Worm (Caenorhabditis elegans) whole organism, L1 larva: ENCODE data around the gene clec-39.
A peak's percentile ranks its signal among the peaks of the same experiment; 100 is the strongest.

Source experiments
- C16A3.4 ChIP-seq: fragments of 150-350 bp; optimal IDR thresholded peaks from 2 replicates; lab custom pipeline; 2014; ENCODE audit warnings: missing biosample characterization, missing genetic modification characterization
- ceh-63 ChIP-seq: fragments of 200-800 bp; sonication (Bioruptor generic); optimal IDR thresholded peaks from 2 replicates; lab custom pipeline; 2018; ENCODE audit warnings: mild to moderate bottlenecking, missing genetic modification characterization, missing compliant biosample characterization
- ceh-8 ChIP-seq: fragments of 200-800 bp; sonication (Bioruptor generic); optimal IDR thresholded peaks from 2 replicates; lab custom pipeline; 2018; ENCODE audit warnings: mild to moderate bottlenecking, missing genetic modification characterization, moderate library complexity, missing compliant biosample characterization
- ceh-82 ChIP-seq, 3 experiments: fragments of 150-350 bp in 1 of 3; sonication (generic microtip) in 2 of 3; optimal IDR thresholded peaks; 2 replicates each; lab custom pipeline; 2014 to 2017; ENCODE audit warnings: missing biosample characterization in 3 of 3, missing genetic modification characterization in 3 of 3
- efl-1 ChIP-seq, 4 experiments: fragments of 150-350 bp; optimal IDR thresholded peaks in 3 of 4; peaks in 1 of 4; 1 replicate in 1 of 4; 2 replicates in 3 of 4; lab custom pipeline; 2014; ENCODE audit warnings: missing biosample characterization in 2 of 4, missing genetic modification characterization in 2 of 4, missing genetic modification reagents in 2 of 4
- elt-2 ChIP-seq: sonication (generic microtip); optimal IDR thresholded peaks from 2 replicates; lab custom pipeline; 2016; ENCODE audit warnings: missing genetic modification characterization, mild to moderate bottlenecking, inconsistent platforms, missing compliant biosample characterization, missing genetic modification reagents
- elt-3 ChIP-seq, 6 experiments: fragments of 150-350 bp in 1 of 6; sonication (generic microtip); optimal IDR thresholded peaks; 2 replicates each; lab custom pipeline; 2017 to 2018; ENCODE audit warnings: missing biosample characterization in 6 of 6, missing genetic modification characterization in 6 of 6, inconsistent platforms in 1 of 6
- fkh-4 ChIP-seq: sonication (generic microtip); optimal IDR thresholded peaks from 2 replicates; lab custom pipeline; 2016; ENCODE audit warnings: missing compliant biosample characterization, missing genetic modification characterization, borderline replicate concordance
- fos-1 ChIP-seq: fragments of 150-350 bp; optimal IDR thresholded peaks from 2 replicates; lab custom pipeline; 2014; ENCODE audit warnings: missing biosample characterization, missing genetic modification characterization
- hlh-17 ChIP-seq: fragments of 200-800 bp; sonication (Bioruptor generic); optimal IDR thresholded peaks from 2 replicates; lab custom pipeline; 2018; ENCODE audit warnings: missing genetic modification characterization, mild to moderate bottlenecking, missing compliant biosample characterization, moderate library complexity, borderline replicate concordance
- hlh-4 ChIP-seq: sonication (generic microtip); optimal IDR thresholded peaks from 2 replicates; lab custom pipeline; 2016; ENCODE audit warnings: mild to moderate bottlenecking, missing genetic modification characterization, missing compliant biosample characterization
- isw-1 ChIP-seq: fragments of 200-800 bp; sonication (Bioruptor generic); IDR thresholded peaks from 2 replicates; pipeline ENCODE4 v1.3.6; 2022; ENCODE audit warnings: missing genetic modification characterization, missing compliant biosample characterization
- lin-13 ChIP-seq: fragments of 150-350 bp; optimal IDR thresholded peaks from 2 replicates; lab custom pipeline; 2014; ENCODE audit warnings: missing biosample characterization, missing genetic modification reagents, missing genetic modification characterization
- lin-35 ChIP-seq, 2 experiments: fragments of 150-350 bp; optimal IDR thresholded peaks; 2 replicates each; lab custom pipeline; 2014; ENCODE audit warnings: missing biosample characterization in 2 of 2, missing genetic modification characterization in 2 of 2, missing genetic modification reagents in 2 of 2
- lir-3 ChIP-seq: sonication (generic microtip); optimal IDR thresholded peaks from 2 replicates; lab custom pipeline; 2016; ENCODE audit warnings: mild to moderate bottlenecking, missing genetic modification characterization, moderate library complexity, missing compliant biosample characterization; ENCODE audit not compliant: poor library complexity
- mef-2 ChIP-seq: fragments of 150-350 bp; optimal IDR thresholded peaks from 2 replicates; lab custom pipeline; 2014; ENCODE audit warnings: missing biosample characterization, missing genetic modification characterization
- mep-1 ChIP-seq: fragments of 150-350 bp; optimal IDR thresholded peaks from 2 replicates; lab custom pipeline; 2014; ENCODE audit warnings: missing biosample characterization, missing genetic modification characterization
- nhr-28 ChIP-seq: fragments of 150-350 bp; optimal IDR thresholded peaks from 2 replicates; lab custom pipeline; 2014; ENCODE audit warnings: missing biosample characterization, missing genetic modification characterization
- nhr-47 ChIP-seq: sonication (generic microtip); optimal IDR thresholded peaks from 2 replicates; lab custom pipeline; 2016; ENCODE audit warnings: mild to moderate bottlenecking, missing genetic modification characterization, moderate library complexity, missing compliant biosample characterization
- nhr-71 ChIP-seq: sonication (generic microtip); optimal IDR thresholded peaks from 2 replicates; lab custom pipeline; 2016; ENCODE audit warnings: mild to moderate bottlenecking, missing genetic modification characterization, moderate library complexity, missing compliant biosample characterization
- nhr-76 ChIP-seq: sonication (generic microtip); optimal IDR thresholded peaks from 2 replicates; lab custom pipeline; 2017; ENCODE audit warnings: missing biosample characterization, missing genetic modification characterization
- nhr-84 ChIP-seq: sonication (generic microtip); optimal IDR thresholded peaks from 2 replicates; lab custom pipeline; 2017; ENCODE audit warnings: missing biosample characterization, missing genetic modification characterization
- pag-3 ChIP-seq: sonication (generic microtip); optimal IDR thresholded peaks from 2 replicates; lab custom pipeline; 2017; ENCODE audit warnings: missing genetic modification characterization, mild to moderate bottlenecking, missing compliant biosample characterization, antibody characterized with exemption, borderline replicate concordance; ENCODE audit not compliant: insufficient read depth
- pax-3 ChIP-seq: fragments of 200-800 bp; sonication (Bioruptor generic); optimal IDR thresholded peaks from 2 replicates; lab custom pipeline; 2018; ENCODE audit warnings: mild to moderate bottlenecking, missing genetic modification characterization, moderate library complexity, missing compliant biosample characterization
- sup-37 ChIP-seq: fragments of 200-800 bp; sonication (Bioruptor generic); optimal IDR thresholded peaks from 2 replicates; lab custom pipeline; 2018; ENCODE audit warnings: mild to moderate bottlenecking, missing genetic modification characterization, missing compliant biosample characterization
- tlp-1 ChIP-seq: fragments of 150-350 bp; optimal IDR thresholded peaks from 2 replicates; lab custom pipeline; 2014; ENCODE audit warnings: missing biosample characterization, missing genetic modification characterization
- unc-130 ChIP-seq: fragments of 150-350 bp; optimal IDR thresholded peaks from 2 replicates; lab custom pipeline; 2017; ENCODE audit warnings: missing biosample characterization, missing genetic modification characterization, inconsistent platforms
- unc-30 ChIP-seq: sonication (generic microtip); optimal IDR thresholded peaks from 2 replicates; lab custom pipeline; 2017; ENCODE audit warnings: missing biosample characterization, missing genetic modification characterization
- unc-62 ChIP-seq: fragments of 150-350 bp; optimal IDR thresholded peaks from 2 replicates; lab custom pipeline; 2014; ENCODE audit warnings: missing biosample characterization, missing genetic modification reagents, missing genetic modification characterization
- unc-86 ChIP-seq: sonication (generic microtip); optimal IDR thresholded peaks from 2 replicates; lab custom pipeline; 2016; ENCODE audit warnings: missing genetic modification characterization, missing compliant biosample characterization
- vab-15 ChIP-seq: sonication (generic microtip); optimal IDR thresholded peaks from 2 replicates; lab custom pipeline; 2017; ENCODE audit warnings: missing genotype, mild to moderate bottlenecking, missing genetic modification characterization, missing compliant biosample characterization
- zag-1 ChIP-seq: fragments of 150-350 bp; optimal IDR thresholded peaks from 2 replicates; lab custom pipeline; 2014; ENCODE audit warnings: missing biosample characterization, missing genetic modification characterization
- ztf-11 ChIP-seq, 2 experiments: sonication (generic microtip); optimal IDR thresholded peaks; 2 replicates each; lab custom pipeline; 2016 to 2017; ENCODE audit warnings: missing genetic modification characterization in 2 of 2, missing biosample characterization in 1 of 2, missing compliant biosample characterization in 1 of 2

The clec-39 gene

DNA sequence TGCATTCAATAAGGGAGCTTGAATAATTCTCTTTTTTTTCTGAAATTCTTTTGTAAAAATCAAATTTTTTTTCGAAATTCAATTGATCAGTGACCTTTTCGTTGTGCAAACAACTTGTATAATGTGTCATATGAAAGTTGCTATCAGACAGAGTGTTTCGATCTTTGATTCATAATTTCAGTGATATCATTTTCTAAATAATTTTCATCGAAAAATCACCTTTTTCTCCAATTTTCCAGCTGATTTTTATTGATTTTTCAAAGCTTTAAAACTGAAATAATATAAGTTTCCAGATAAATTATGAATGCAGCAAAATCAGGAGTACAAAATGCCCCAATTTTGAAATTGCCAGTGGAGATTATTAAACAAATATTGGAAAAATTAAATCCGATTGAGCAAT, 10.6 kb upstream of the clec-39 start, which contains the start of gene fbxa-127:
TSS of gene fbxa-127 (plus strand) at position 301 of the 400 bp plus-strand sequence.
- TF ChIP-seq unc-30 (tag; lab: Kevin White, UChicago) (no peak), elt-2 (tag; lab: Kevin White, UChicago) (peak; percentile 1)

DNA sequence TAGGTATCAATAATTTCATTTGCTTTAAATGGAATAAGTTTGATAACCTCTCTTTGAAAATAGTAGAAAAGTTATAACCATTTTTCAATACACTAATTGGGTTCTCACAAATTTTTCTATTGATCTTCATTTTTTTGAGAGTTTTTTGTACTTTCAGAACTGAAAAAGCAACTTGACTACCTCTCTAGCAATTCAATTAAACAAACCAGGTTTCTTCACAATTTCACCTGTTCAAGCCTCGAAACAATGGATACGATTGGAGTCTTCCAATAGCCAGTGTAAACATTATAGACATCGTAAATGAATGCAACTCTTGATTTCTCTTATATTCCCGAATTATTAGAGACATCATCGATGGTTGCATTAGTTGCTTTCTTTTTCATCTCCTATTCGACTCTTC, 9.1 kb upstream of the clec-39 start, which contains the start of gene srz-99:
TSS of gene srz-99 (plus strand) at position 301 of the 400 bp plus-strand sequence.
- TF ChIP-seq vab-15: no peak
- TF ChIP-seq pag-3 (tag; lab: Kevin White, UChicago): no peak
- TF ChIP-seq tlp-1 (tag; lab: Kevin White, UChicago): no peak
- no peak for TF ChIP-seq nhr-76 (tag; lab: Kevin White, UChicago)
- TF ChIP-seq lin-35 (GFP tag; optimal IDR thresholded peaks at IDR 0.05; lab: Kevin White, UChicago): no peak
- TF ChIP-seq unc-62: no peak
- TF ChIP-seq lir-3 (tag; lab: Kevin White, UChicago): no peak
- TF ChIP-seq, all 84 proteins: peak for 0

DNA sequence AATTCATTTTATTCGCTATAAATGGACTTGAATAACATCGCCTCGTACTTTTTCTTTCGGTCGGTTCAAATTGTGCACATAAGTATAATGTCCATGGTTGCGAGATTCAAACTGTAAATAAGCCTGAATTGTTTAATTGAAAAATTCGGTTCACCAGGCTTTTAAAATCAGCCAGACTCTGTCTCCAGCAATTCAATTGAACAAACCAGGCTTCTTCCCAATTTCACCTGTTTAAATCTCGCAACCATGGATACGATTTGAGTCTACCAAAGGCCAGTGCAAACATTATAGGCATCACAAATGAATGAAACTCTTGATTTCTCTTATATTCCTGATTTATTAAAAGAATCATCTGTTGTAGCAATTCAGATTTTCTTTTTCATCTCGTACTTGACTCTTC, 7.5 kb upstream of the clec-39 start, which contains the start of gene srz-100:
TSS of gene srz-100 (plus strand) at position 301 of the 400 bp plus-strand sequence.
- no peak for TF ChIP-seq hlh-17
- no peak for TF ChIP-seq elt-3 (tag; optimal IDR thresholded peaks at IDR 0.05; lab: Kevin White, UChicago)
- no peak for TF ChIP-seq nhr-84 (tag; lab: Kevin White, UChicago)
- no peak for TF ChIP-seq ceh-82 (tag; optimal IDR thresholded peaks at IDR 0.05; lab: Kevin White, UChicago)
- TF ChIP-seq nhr-71 (tag; lab: Kevin White, UChicago): no peak
- TF ChIP-seq isw-1 (GFP tag; lab: Robert Waterston, UW): no peak
- no peak for TF ChIP-seq efl-1 (optimal IDR thresholded peaks at IDR 0.05; lab: Kevin White, UChicago)
- TF ChIP-seq efl-1 (GFP tag; optimal IDR thresholded peaks at IDR 0.05 in 1 of 2; lab: Kevin White, UChicago): peak in 1 of 2 experiments; percentile 39

DNA sequence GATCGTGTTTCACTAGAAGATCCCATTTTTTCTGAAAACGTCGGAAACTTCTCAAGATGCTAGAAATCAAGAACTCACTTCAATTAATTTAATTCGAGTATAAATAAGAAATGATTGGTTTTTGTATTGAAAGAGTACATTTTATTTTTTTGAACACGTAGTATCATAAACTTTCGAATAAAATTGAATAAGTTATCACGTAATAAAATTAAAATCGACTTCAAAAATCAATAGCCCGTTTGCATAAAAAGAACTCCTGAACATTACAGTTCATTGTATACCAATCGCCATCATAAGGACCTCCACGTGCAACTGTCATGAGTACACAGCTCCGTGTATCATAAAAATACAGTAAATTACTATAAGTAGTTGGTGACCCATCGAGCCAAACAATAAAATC, 5.4 kb upstream of the clec-39 start, which contains the start of gene T25E12.16:
TSS of gene T25E12.16 (minus strand) at position 101 of the 400 bp plus-strand sequence.
- TF ChIP-seq C16A3.4 (tag; lab: Kevin White, UChicago) (no peak), lin-13 (GFP tag; lab: Kevin White, UChicago) (no peak), hlh-4 (tag; lab: Kevin White, UChicago) (no peak), pax-3 (tag; lab: Kevin White, UChicago) (no peak), ceh-63 (GFP tag; lab: Kevin White, UChicago) (no peak), tlp-1 (tag; lab: Kevin White, UChicago) (no peak), sup-37 (GFP tag; lab: Kevin White, UChicago) (no peak), vab-15 (no peak)

DNA sequence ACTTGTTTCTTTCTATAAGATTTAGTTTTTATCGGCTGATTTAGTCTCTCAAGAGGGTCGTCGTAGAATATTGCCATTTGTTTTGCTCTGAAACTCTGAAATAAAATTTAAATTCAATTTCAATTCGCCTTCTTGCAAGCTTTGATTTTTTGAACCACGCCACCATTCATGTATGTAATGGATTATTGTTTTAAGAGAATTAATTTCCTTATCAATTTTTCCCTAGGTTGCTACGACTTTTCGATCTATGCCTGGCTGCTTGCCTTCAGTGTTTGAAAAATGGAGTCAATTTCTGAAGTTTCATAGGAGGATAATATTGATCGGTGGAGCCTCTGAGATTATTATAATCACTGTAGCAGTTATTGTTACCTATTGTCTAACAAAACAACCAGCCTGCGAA, 3.5 kb upstream of the clec-39 start, which contains the start of the genes clec-38 and clec-34:
TSS of gene clec-38 (minus strand) at position 101 of the 400 bp plus-strand sequence.
TSS of gene clec-34 (plus strand) at position 248 of the 400 bp plus-strand sequence.
- TF ChIP-seq mef-2 (no peak), ceh-8 (GFP tag; lab: Kevin White, UChicago) (no peak), unc-86 (no peak), vab-15 (no peak), elt-2 (tag; lab: Kevin White, UChicago) (no peak), mep-1 (no peak), nhr-47 (no peak), ztf-11 (tag; optimal IDR thresholded peaks at IDR 0.05; lab: Kevin White, UChicago) (no peak), fos-1 (tag; lab: Kevin White, UChicago) (no peak), unc-130 (no peak), nhr-28 (tag; lab: Kevin White, UChicago) (no peak), fkh-4 (tag; lab: Kevin White, UChicago) (no peak), zag-1 (tag; lab: Kevin White, UChicago) (no peak)
